Worm (Caenorhabditis elegans) whole organism, midembryonic: ENCODE results near the gene mocs-1.

Experiments used
- flt-1 ChIP-seq: fragments of 200-800 bp; sonication (Bioruptor generic); IDR thresholded peaks from 2 replicates; pipeline ENCODE4 v1.3.6; 2022; ENCODE audit warnings: missing genetic modification characterization, missing compliant biosample characterization
- ref-1 ChIP-seq: fragments of 200-800 bp; sonication (Bioruptor generic); conservative IDR thresholded peaks from 2 replicates; pipeline ENCODE4 v1.3.6; 2022; ENCODE audit warnings: missing genetic modification reagents, missing genetic modification characterization, missing compliant biosample characterization
- ztf-29 ChIP-seq: fragments of 200-800 bp; sonication (Bioruptor generic); IDR thresholded peaks from 2 replicates; pipeline ENCODE4 v1.3.6; 2022; ENCODE audit warnings: missing genetic modification reagents, missing genetic modification characterization, missing compliant biosample characterization

DNA sequence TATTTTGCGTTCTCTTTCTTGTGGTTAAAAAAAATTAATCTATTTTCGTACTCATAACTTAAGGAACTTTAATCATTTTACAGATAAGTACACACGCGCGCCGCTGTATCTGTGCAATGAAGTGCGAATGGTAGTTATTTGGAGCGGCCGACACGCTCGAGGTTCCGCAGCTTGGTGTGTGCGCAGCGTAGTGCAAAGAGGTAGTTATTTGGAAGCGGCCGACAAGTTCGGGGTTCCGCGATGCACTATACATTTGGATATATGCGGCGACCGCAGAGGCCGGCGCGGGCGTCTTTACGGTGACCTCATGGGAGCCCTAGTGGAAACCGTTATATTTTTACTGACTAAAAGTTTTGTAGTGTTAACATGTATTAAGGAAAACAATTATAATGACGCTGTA, 47.9 kb downstream of the mocs-1 start:
- TF ChIP-seq ztf-29 (GFP tag; lab: Robert Waterston, UW) (no peak), flt-1 (GFP tag; lab: Robert Waterston, UW) (no peak), ref-1 (GFP tag; lab: Robert Waterston, UW) (no peak)
